Worm (Caenorhabditis elegans): ENCODE measurements around the gene srh-39.

srh-39 gene

ce11 chrII:7783467-7783959 is 18.2 kb upstream of the srh-39 start, which contains the start of gene skr-17:
skr-17 (plus strand) TSS chrII:7783517.
- no peak for TF ChIP-seq elt-3 (tag; optimal IDR thresholded peaks at IDR 0.05)
- no peak for TF ChIP-seq nhr-67 (tag; optimal IDR thresholded peaks at IDR 0.05)
- no peak for TF ChIP-seq ceh-82 (tag; optimal IDR thresholded peaks at IDR 0.05)
- no peak for TF ChIP-seq R02D3.7 (tag; optimal IDR thresholded peaks at IDR 0.05)
- no peak for TF ChIP-seq nhr-25 (tag; optimal IDR thresholded peaks at IDR 0.05)
- no peak for TF ChIP-seq fkh-2 (tag; optimal IDR thresholded peaks at IDR 0.05)
- no peak for TF ChIP-seq ceh-9 (tag; optimal IDR thresholded peaks at IDR 0.05)
- no peak for TF ChIP-seq nhr-43 (tag; optimal IDR thresholded peaks at IDR 0.05; ENCODE audit: poor library complexity, severe bottlenecking)
- TF ChIP-seq hmg-11 (tag; optimal IDR thresholded peaks at IDR 0.05), result no peak
- no peak for TF ChIP-seq egl-5 (tag; optimal IDR thresholded peaks at IDR 0.05)
- TF ChIP-seq ama-1 (optimal IDR thresholded peaks at IDR 0.05), result no peak
- TF ChIP-seq nhr-23 (tag; optimal IDR thresholded peaks at IDR 0.05), result no peak
- no peak for TF ChIP-seq tbx-2 (tag; optimal IDR thresholded peaks at IDR 0.05)

ce11 chrII:7781102-7781616 is 15.8 kb upstream of the srh-39 start, which contains the start of the genes snpc-1.1 and spdl-1:
snpc-1.1 (minus strand) TSS chrII:7781301.
spdl-1 (plus strand) TSS chrII:7781566.
- peak; percentile 51 for TF ChIP-seq pha-4 (tag; optimal IDR thresholded peaks at IDR 0.05)
- TF ChIP-seq nhr-25 (tag; optimal IDR thresholded peaks at IDR 0.05), result no peak
- TF ChIP-seq fos-1 (tag; optimal IDR thresholded peaks at IDR 0.05), result no peak
- no peak for TF ChIP-seq elt-3 (tag; optimal IDR thresholded peaks at IDR 0.05)
- peak; percentile 14 for TF ChIP-seq hmg-11 (tag; optimal IDR thresholded peaks at IDR 0.05)
- no peak for TF ChIP-seq zag-1 (tag; optimal IDR thresholded peaks at IDR 0.05)
- no peak for TF ChIP-seq lin-39 (tag; optimal IDR thresholded peaks at IDR 0.05)
- no peak for TF ChIP-seq nhr-12 (tag; optimal IDR thresholded peaks at IDR 0.05)
- no peak for TF ChIP-seq egl-5 (tag; optimal IDR thresholded peaks at IDR 0.05)
- TF ChIP-seq skn-1 (tag; optimal IDR thresholded peaks at IDR 0.05), result no peak
- no peak for TF ChIP-seq nhr-11 (tag; optimal IDR thresholded peaks at IDR 0.05)
- no peak for TF ChIP-seq ztf-4 (tag; optimal IDR thresholded peaks at IDR 0.05)
- peak; percentile 57 for TF ChIP-seq lin-15B (tag; optimal IDR thresholded peaks at IDR 0.05)
- TF ChIP-seq nfya-1 (tag; optimal IDR thresholded peaks at IDR 0.05; ENCODE audit: insufficient read depth), result peak; percentile 48

- no peak for TF ChIP-seq egl-5 (tag; optimal IDR thresholded peaks at IDR 0.05)
- no peak for TF ChIP-seq jun-1 (tag; optimal IDR thresholded peaks at IDR 0.05)
- TF ChIP-seq ztf-4 (tag; optimal IDR thresholded peaks at IDR 0.05), result no peak
- TF ChIP-seq nhr-77 (tag; optimal IDR thresholded peaks at IDR 0.05), result no peak
- TF ChIP-seq unc-62 (GFP tag; optimal IDR thresholded peaks at IDR 0.05), result no peak
- no peak for TF ChIP-seq egl-27 (tag; optimal IDR thresholded peaks at IDR 0.05)
- no peak for TF ChIP-seq nhr-67 (tag; optimal IDR thresholded peaks at IDR 0.05)
- no peak for TF ChIP-seq nhr-76 (tag; optimal IDR thresholded peaks at IDR 0.05)
- TF ChIP-seq pha-4 (tag; optimal IDR thresholded peaks at IDR 0.05), result no peak
- TF ChIP-seq nhr-43 (tag; optimal IDR thresholded peaks at IDR 0.05; ENCODE audit: poor library complexity, severe bottlenecking), result no peak
- TF ChIP-seq ceh-9 (tag; optimal IDR thresholded peaks at IDR 0.05), result no peak
- no peak for TF ChIP-seq nhr-237 (tag; optimal IDR thresholded peaks at IDR 0.05)
These were observed 12.9 kb upstream of the srh-39 start for ce11 chrII:7778273-7778672.

ce11 chrII:7777320-7777978 is 12.1 kb upstream of the srh-39 start, which contains the start of gene mthf-1:
mthf-1 (minus strand) TSS chrII:7777823.
- no peak for TF ChIP-seq fkh-10 (GFP tag; optimal IDR thresholded peaks at IDR 0.05)
- peak; percentile 49 for TF ChIP-seq pha-4 (tag; optimal IDR thresholded peaks at IDR 0.05)
- peak; percentile 45 for TF ChIP-seq ama-1 (optimal IDR thresholded peaks at IDR 0.05)
- TF ChIP-seq pqm-1 (tag; optimal IDR thresholded peaks at IDR 0.05), result peak; percentile 70
- no peak for TF ChIP-seq nhr-237 (tag; optimal IDR thresholded peaks at IDR 0.05)
- TF ChIP-seq elt-3 (tag; optimal IDR thresholded peaks at IDR 0.05), result peak in 2 of 3 experiments; percentile 36 to 87
- peak; percentile 94 for TF ChIP-seq elt-2 (tag; optimal IDR thresholded peaks at IDR 0.05)
- peak; percentile 40 for TF ChIP-seq nhr-43 (tag; optimal IDR thresholded peaks at IDR 0.05; ENCODE audit: poor library complexity, severe bottlenecking)
- TF ChIP-seq nhr-11 (tag; optimal IDR thresholded peaks at IDR 0.05), result no peak
- no peak for TF ChIP-seq ceh-16 (tag; optimal IDR thresholded peaks at IDR 0.05)
- no peak for TF ChIP-seq nhr-12 (tag; optimal IDR thresholded peaks at IDR 0.05)
- TF ChIP-seq egl-27 (tag; optimal IDR thresholded peaks at IDR 0.05), result peak; percentile 5
- peak; percentile 58 for TF ChIP-seq nhr-23 (tag; optimal IDR thresholded peaks at IDR 0.05)

All from whole organism, L3 larva.